Fruit fly (Drosophila melanogaster) whole organism, embryonic: ENCODE results near the gene CG14400.
A peak's percentile ranks its signal among the peaks of the same experiment; 100 is the strongest.

Source experiments
- B-H1 ChIP-seq: fragments of 200-800 bp; sonication (Bioruptor generic); IDR thresholded peaks from 3 replicates; pipeline ENCODE4 v1.3.6; 2022; ENCODE audit warnings: missing biosample characterization, missing genetic modification characterization
- Bgb ChIP-seq: fragments of 200-800 bp; sonication (Bioruptor generic); IDR thresholded peaks from 2 replicates; pipeline ENCODE4 v1.3.6; 2022; ENCODE audit warnings: missing biosample characterization, missing genetic modification characterization; ENCODE audit not compliant: partially characterized antibody
- Bteb2 ChIP-seq: fragments of 200-800 bp; sonication (Bioruptor generic); optimal IDR thresholded peaks from 2 replicates; lab custom pipeline; 2016; ENCODE audit warnings: missing biosample characterization, missing genetic modification characterization
- CG13894 ChIP-seq: fragments of 200-800 bp; sonication (Bioruptor generic); optimal IDR thresholded peaks from 3 replicates; lab custom pipeline; 2018; ENCODE audit warnings: missing biosample characterization, mild to moderate bottlenecking, missing genetic modification characterization, moderate library complexity
- CG14014 ChIP-seq: fragments of 200-800 bp; sonication (Bioruptor generic); IDR thresholded peaks from 2 replicates; pipeline ENCODE4 v1.3.6; 2022; ENCODE audit warnings: missing biosample characterization, missing genetic modification characterization
- CG15479 ChIP-seq: fragments of 200-800 bp; sonication (Bioruptor generic); optimal IDR thresholded peaks from 3 replicates; lab custom pipeline; 2019; ENCODE audit warnings: missing biosample characterization, mild to moderate bottlenecking, missing genetic modification characterization, moderate library complexity
- CG15514 ChIP-seq: fragments of 200-800 bp; sonication (Bioruptor generic); optimal IDR thresholded peaks from 3 replicates; lab custom pipeline; 2017; ENCODE audit warnings: missing biosample characterization, missing genetic modification characterization, mild to moderate bottlenecking, moderate library complexity, missing genetic modification reagents
- CG16813 ChIP-seq: fragments of 200-800 bp; sonication (Bioruptor generic); IDR thresholded peaks from 3 replicates; pipeline ENCODE4 v1.3.6; 2022; ENCODE audit warnings: missing biosample characterization, missing genetic modification characterization; ENCODE audit not compliant: partially characterized antibody
- CG17912 ChIP-seq: fragments of 200-800 bp; sonication (Bioruptor generic); optimal IDR thresholded peaks from 2 replicates; lab custom pipeline; 2018; ENCODE audit warnings: missing biosample characterization, mild to moderate bottlenecking, missing genetic modification characterization
- CG18619 ChIP-seq: fragments of 200-800 bp; sonication (Bioruptor generic); optimal IDR thresholded peaks from 3 replicates; lab custom pipeline; 2017; ENCODE audit warnings: missing biosample characterization, mild to moderate bottlenecking, missing genetic modification characterization
- CG32532 ChIP-seq: fragments of 200-800 bp; sonication (Bioruptor generic); IDR thresholded peaks from 2 replicates; pipeline ENCODE4 v1.3.6; 2022; ENCODE audit warnings: missing biosample characterization, missing genetic modification characterization
- CG34422 ChIP-seq: fragments of 200-800 bp; sonication (Bioruptor generic); IDR thresholded peaks from 3 replicates; pipeline ENCODE4 v1.3.6; 2022; ENCODE audit warnings: missing biosample characterization, missing genetic modification characterization
- CG4820 ChIP-seq: fragments of 200-800 bp; sonication (Bioruptor generic); optimal IDR thresholded peaks from 3 replicates; lab custom pipeline; 2016; ENCODE audit warnings: missing biosample characterization, missing genetic modification characterization
- CG7963 ChIP-seq: fragments of 200-800 bp; sonication (Bioruptor generic); IDR thresholded peaks from 3 replicates; pipeline ENCODE4 v1.3.6; 2022; ENCODE audit warnings: missing biosample characterization, missing genetic modification characterization; ENCODE audit not compliant: partially characterized antibody
- CG8478 ChIP-seq: fragments of >200 bp; optimal IDR thresholded peaks from 2 replicates; lab custom pipeline; 2018
- CG9215 ChIP-seq: fragments of 200-800 bp; sonication (Bioruptor generic); IDR thresholded peaks from 2 replicates; pipeline ENCODE4 v1.3.6; 2022; ENCODE audit warnings: missing biosample characterization, missing genetic modification characterization
- CoRest ChIP-seq: fragments of 200-800 bp; sonication (Bioruptor generic); optimal IDR thresholded peaks from 3 replicates; lab custom pipeline; 2018; ENCODE audit warnings: missing biosample characterization, mild to moderate bottlenecking, missing genetic modification characterization, moderate library complexity
- Dad ChIP-seq: fragments of 200-800 bp; sonication (Bioruptor generic); optimal IDR thresholded peaks from 3 replicates; lab custom pipeline; 2016; ENCODE audit warnings: missing biosample characterization, missing genetic modification characterization
- GATAe ChIP-seq: fragments of 200-800 bp; sonication (Bioruptor generic); conservative IDR thresholded peaks from 2 replicates; pipeline ENCODE4 v1.3.6; 2022; ENCODE audit warnings: missing biosample characterization, missing genetic modification characterization
- HLHmδ ChIP-seq: fragments of 200-800 bp; sonication (Bioruptor generic); optimal IDR thresholded peaks from 2 replicates; lab custom pipeline; 2018; ENCODE audit warnings: missing biosample characterization, mild to moderate bottlenecking, missing genetic modification characterization, moderate library complexity
- HmgZ ChIP-seq: fragments of 200-800 bp; sonication (Bioruptor generic); optimal IDR thresholded peaks from 2 replicates; lab custom pipeline; 2018; ENCODE audit warnings: missing biosample characterization, mild to moderate bottlenecking, missing genetic modification characterization
- MESR4 ChIP-seq: fragments of 200-800 bp; sonication (Bioruptor generic); optimal IDR thresholded peaks from 2 replicates; lab custom pipeline; 2018; ENCODE audit warnings: missing biosample characterization, mild to moderate bottlenecking, missing genetic modification characterization, moderate library complexity
- NFAT ChIP-seq: fragments of 200-800 bp; sonication (Bioruptor generic); IDR thresholded peaks from 2 replicates; pipeline ENCODE4 v1.3.6; 2022; ENCODE audit warnings: missing biosample characterization, missing genetic modification characterization
- Nf-YB ChIP-seq: fragments of 200-800 bp; sonication (Bioruptor generic); optimal IDR thresholded peaks from 3 replicates; lab custom pipeline; 2019; ENCODE audit warnings: missing biosample characterization, mild to moderate bottlenecking, missing genetic modification characterization, moderate library complexity
- Rx ChIP-seq: fragments of 200-800 bp; sonication (Bioruptor generic); IDR thresholded peaks from 2 replicates; pipeline ENCODE4 v1.3.6; 2022; ENCODE audit warnings: missing biosample characterization, missing genetic modification characterization
- Stat92E ChIP-seq, 3 experiments: fragments of >200 bp in 2 of 3; fragments of 200-800 bp in 1 of 3; sonication (Bioruptor generic) in 1 of 3; optimal IDR thresholded peaks; 2 replicates each; lab custom pipeline; 2017 to 2019; ENCODE audit warnings: missing biosample characterization in 3 of 3, missing genetic modification characterization in 3 of 3, mild to moderate bottlenecking in 1 of 3, moderate library complexity in 1 of 3
- ase ChIP-seq: fragments of 200-800 bp; sonication (Bioruptor generic); IDR thresholded peaks from 3 replicates; pipeline ENCODE4 v1.3.6; 2022; ENCODE audit warnings: missing biosample characterization, missing genetic modification characterization
- chm ChIP-seq: fragments of 200-800 bp; sonication (Bioruptor generic); IDR thresholded peaks from 2 replicates; pipeline ENCODE4 v1.3.6; 2022; ENCODE audit warnings: missing biosample characterization, missing genetic modification characterization
- dpn ChIP-seq, 2 experiments: fragments of 200-800 bp; sonication (Bioruptor generic); optimal IDR thresholded peaks; 3 replicates each; lab custom pipeline; 2016; ENCODE audit warnings: missing biosample characterization in 2 of 2, missing genetic modification characterization in 2 of 2
- eve ChIP-seq, 2 experiments: fragments of >200 bp; optimal IDR thresholded peaks; 2 replicates each; lab custom pipeline; 2017; ENCODE audit warnings: missing biosample characterization in 2 of 2, missing genetic modification characterization in 2 of 2
- hkb ChIP-seq, 2 experiments: fragments of 200-800 bp in 1 of 2; fragments of >200 bp in 1 of 2; sonication (Bioruptor generic) in 1 of 2; IDR thresholded peaks in 1 of 2; optimal IDR thresholded peaks in 1 of 2; 2 replicates each; pipeline versions ENCODE4 v1.3.6 to Lab custom; 2017 to 2022; ENCODE audit warnings: missing biosample characterization in 1 of 2, missing genetic modification characterization in 1 of 2
- knrl ChIP-seq: fragments of 200-800 bp; sonication (Bioruptor generic); IDR thresholded peaks from 3 replicates; pipeline ENCODE4 v1.3.6; 2022; ENCODE audit warnings: missing biosample characterization, missing genetic modification characterization; ENCODE audit not compliant: partially characterized antibody
- lab ChIP-seq: fragments of 200-800 bp; sonication (Bioruptor generic); optimal IDR thresholded peaks from 3 replicates; lab custom pipeline; 2017; ENCODE audit warnings: missing biosample characterization, missing genetic modification characterization, mild to moderate bottlenecking, moderate library complexity, missing genetic modification reagents
- lbe ChIP-seq: fragments of 200-800 bp; sonication (Bioruptor generic); optimal IDR thresholded peaks from 2 replicates; lab custom pipeline; 2016; ENCODE audit warnings: missing biosample characterization, mild to moderate bottlenecking, missing genetic modification characterization
- nmo ChIP-seq: fragments of 200-800 bp; sonication (Bioruptor generic); optimal IDR thresholded peaks from 2 replicates; lab custom pipeline; 2018; ENCODE audit warnings: missing biosample characterization, mild to moderate bottlenecking, missing genetic modification characterization, moderate library complexity
- otp ChIP-seq: fragments of 200-800 bp; sonication (Bioruptor generic); IDR thresholded peaks from 3 replicates; pipeline ENCODE4, ENCODE4 v1.3.6; 2022; ENCODE audit warnings: missing biosample characterization, missing genetic modification characterization
- row ChIP-seq: fragments of 200-800 bp; sonication (Bioruptor generic); IDR thresholded peaks from 3 replicates; pipeline ENCODE4 v1.3.6; 2022; ENCODE audit warnings: missing biosample characterization, missing genetic modification characterization
- sens ChIP-seq: fragments of 200-800 bp; sonication (Bioruptor generic); peaks from one replicate; lab custom pipeline; 2016; ENCODE audit warnings: missing biosample characterization, missing genetic modification characterization
- slou ChIP-seq: fragments of 200-800 bp; sonication (Bioruptor generic); optimal IDR thresholded peaks from 3 replicates; lab custom pipeline; 2016; ENCODE audit warnings: missing biosample characterization, missing genetic modification characterization
- sna ChIP-seq: fragments of 200-800 bp; sonication (Bioruptor generic); IDR thresholded peaks from 2 replicates; pipeline ENCODE4 v1.3.6; 2022; ENCODE audit warnings: missing biosample characterization, missing genetic modification characterization; ENCODE audit not compliant: partially characterized antibody
- stc ChIP-seq: fragments of 200-800 bp; sonication (Bioruptor generic); IDR thresholded peaks from 2 replicates; pipeline ENCODE4 v1.3.6; 2022; ENCODE audit warnings: missing biosample characterization, missing genetic modification characterization
- tap ChIP-seq: fragments of 200-800 bp; optimal IDR thresholded peaks from 3 replicates; lab custom pipeline; 2019; ENCODE audit warnings: missing biosample characterization, mild to moderate bottlenecking, missing genetic modification characterization, moderate library complexity
- tin ChIP-seq: fragments of 200-800 bp; sonication (Bioruptor generic); optimal IDR thresholded peaks from 3 replicates; lab custom pipeline; 2016; ENCODE audit warnings: missing biosample characterization, missing genetic modification characterization
- twi ChIP-seq: fragments of 200-800 bp; optimal IDR thresholded peaks from 2 replicates; lab custom pipeline; 2019; ENCODE audit warnings: missing biosample characterization, mild to moderate bottlenecking, missing genetic modification characterization, moderate library complexity
- wek ChIP-seq: fragments of 200-800 bp; sonication (Bioruptor generic); optimal IDR thresholded peaks from 3 replicates; lab custom pipeline; 2018; ENCODE audit warnings: missing biosample characterization, mild to moderate bottlenecking, missing genetic modification characterization, moderate library complexity
- wor ChIP-seq: fragments of 200-800 bp; sonication (Bioruptor generic); IDR thresholded peaks from 2 replicates; pipeline ENCODE4 v1.3.6; 2022; ENCODE audit warnings: missing biosample characterization, missing genetic modification characterization
- zen ChIP-seq: fragments of 200-800 bp; sonication (Bioruptor generic); optimal IDR thresholded peaks from 3 replicates; lab custom pipeline; 2018; ENCODE audit warnings: missing biosample characterization, mild to moderate bottlenecking, missing genetic modification characterization, moderate library complexity

Gene CG14400

dm6 chr2L:20823196-20824105 is 34.2 kb downstream of the CG14400 start (continued):
- TF ChIP-seq slou (GFP tag; lab: Kevin White, UChicago) (no peak), Bgb (GFP tag; lab: Robert Waterston, UW) (peak; percentile 62; the same call in 1 of the 2 replicates), CG16813 (GFP tag; lab: Robert Waterston, UW) (0 out of 3 replicates have a peak, but pooled peaks have one; percentile 33), CG15479 (GFP tag; lab: Kevin White, UChicago) (peak; percentile 57), CG14014 (GFP tag; lab: Robert Waterston, UW) (peak; percentile 48; the same call in 1 of the 2 replicates), tin (GFP tag; lab: Kevin White, UChicago) (no peak), Nf-YB (GFP tag; lab: Kevin White, UChicago) (no peak), sna (peak; percentile 72), knrl (GFP tag; lab: Robert Waterston, UW) (peak; percentile 40; the same call in 2 of the 3 replicates), CG8478 (lab: Kevin White, UChicago) (peak; percentile 93), NFAT (peak; percentile 43; the same call in 1 of the 2 replicates), lbe (GFP tag; lab: Kevin White, UChicago) (peak; percentile 39), CG9215 (GFP tag; lab: Robert Waterston, UW) (peak; percentile 42; the same call in 1 of the 2 replicates), CG15514 (GFP tag; lab: Kevin White, UChicago) (peak; percentile 69), Bteb2 (peak; percentile 6), otp (GFP tag; lab: Robert Waterston, UW) (peak; percentile 44; the same call in 1 of the 3 replicates), Stat92E (GFP tag; optimal IDR thresholded peaks at IDR 0.05; lab: Kevin White, UChicago) (peak in 1 of 3 experiments; percentile 73), eve (GFP tag; optimal IDR thresholded peaks at IDR 0.05; lab: Kevin White, UChicago) (peak in 1 of 2 experiments; percentile 1), sens (GFP tag; lab: Kevin White, UChicago) (peak; percentile 68), HLHmδ (GFP tag; lab: Kevin White, UChicago) (peak; percentile 73), zen (tag; lab: Kevin White, UChicago) (no peak), ase (GFP tag; lab: Robert Waterston, UW) (no peak), CG34422 (GFP tag; lab: Robert Waterston, UW) (peak; percentile 61; the same call in 1 of the 3 replicates), nmo (GFP tag; lab: Kevin White, UChicago) (peak; percentile 20), dpn (GFP tag; optimal IDR thresholded peaks at IDR 0.05; lab: Kevin White, UChicago) (peak in 1 of 2 experiments; percentile 15), CG17912 (GFP tag; lab: Kevin White, UChicago) (peak; percentile 41), CG7963 (peak; percentile 55; the same call in 1 of the 3 replicates), wek (GFP tag; lab: Kevin White, UChicago) (peak; percentile 33), stc (GFP tag; lab: Robert Waterston, UW) (peak; percentile 16; the same call in 1 of the 2 replicates), B-H1 (GFP tag; lab: Robert Waterston, UW) (no peak), HmgZ (peak; percentile 81), MESR4 (GFP tag; lab: Kevin White, UChicago) (no peak), lab (peak; percentile 49), chm (0 out of 2 replicates have a peak, but pooled peaks have one; percentile 38), twi (tag; lab: Kevin White, UChicago) (peak; percentile 40), CG13894 (tag; lab: Kevin White, UChicago) (no peak), CG18619 (GFP tag; lab: Kevin White, UChicago) (peak; percentile 1), Dad (GFP tag; lab: Kevin White, UChicago) (peak; percentile 16), CG32532 (GFP tag; lab: Robert Waterston, UW) (peak; percentile 33; the same call in 1 of the 2 replicates), CG4820 (GFP tag; lab: Kevin White, UChicago) (no peak), hkb (optimal IDR thresholded peaks at IDR 0.05; lab: Kevin White, UChicago) (no peak), hkb (GFP tag; IDR thresholded peaks at IDR 0.05; lab: Robert Waterston, UW) (peak; percentile 45), CoRest (tag; lab: Kevin White, UChicago) (peak; percentile 41), row (GFP tag; lab: Robert Waterston, UW) (peak; percentile 76), GATAe (GFP tag; lab: Robert Waterston, UW) (peak; percentile 99), Rx (no peak), tap (tag; lab: Kevin White, UChicago) (peak; percentile 12), wor (GFP tag; lab: Robert Waterston, UW) (no peak)
